Worm (Caenorhabditis elegans): ENCODE results near the gene T27E9.2.

The T27E9.2 gene

ce11 chrIII:13423414-13423813, 39.0 kb downstream of the T27E9.2 start, which contains the start of gene exo-1 (continued):
- TF ChIP-seq aha-1 (tag; optimal IDR thresholded peaks at IDR 0.05) (no peak), jun-1 (tag; optimal IDR thresholded peaks at IDR 0.05) (no peak), ets-5 (GFP tag; IDR thresholded peaks at IDR 0.05) (no peak), dsc-1 (tag; optimal IDR thresholded peaks at IDR 0.05) (no peak), nhr-12 (tag; optimal IDR thresholded peaks at IDR 0.05) (no peak), ceh-82 (tag; optimal IDR thresholded peaks at IDR 0.05) (peak in 1 of 3 experiments; percentile 37), nhr-77 (tag; optimal IDR thresholded peaks at IDR 0.05) (peak; percentile 65), mep-1 (tag; optimal IDR thresholded peaks at IDR 0.05) (peak; percentile 10), tlp-1 (tag; optimal IDR thresholded peaks at IDR 0.05) (no peak), zag-1 (tag; optimal IDR thresholded peaks at IDR 0.05) (no peak), nhr-19 (GFP tag; conservative IDR thresholded peaks at IDR 0.05) (no peak), ama-1 (optimal IDR thresholded peaks at IDR 0.05) (no peak), nhr-47 (tag; optimal IDR thresholded peaks at IDR 0.05) (peak; percentile 49), zip-4 (GFP tag; optimal IDR thresholded peaks at IDR 0.05) (no peak), sup-37 (GFP tag; optimal IDR thresholded peaks at IDR 0.05) (no peak), ceh-63 (GFP tag; optimal IDR thresholded peaks at IDR 0.05) (no peak), dpl-1 (GFP tag; optimal IDR thresholded peaks at IDR 0.05) (peak; percentile 86 to 91 (median 90)), aly-2 (tag; optimal IDR thresholded peaks at IDR 0.05) (no peak), ztf-4 (tag; optimal IDR thresholded peaks at IDR 0.05) (no peak), tbx-2 (tag; optimal IDR thresholded peaks at IDR 0.05) (peak; percentile 2), nhr-28 (tag; optimal IDR thresholded peaks at IDR 0.05) (no peak), pqm-1 (tag; optimal IDR thresholded peaks at IDR 0.05) (no peak), sox-4 (tag; optimal IDR thresholded peaks at IDR 0.05) (no peak), egl-13 (tag; optimal IDR thresholded peaks at IDR 0.05) (no peak), snu-23 (GFP tag; optimal IDR thresholded peaks at IDR 0.05) (peak; percentile 63), lin-35 (GFP tag; optimal IDR thresholded peaks at IDR 0.05) (peak; percentile 83 to 98), mdl-1 (tag; optimal IDR thresholded peaks at IDR 0.05) (peak in 1 of 2 experiments; percentile 18), ceh-88 (GFP tag; IDR thresholded peaks at IDR 0.05) (no peak), fkh-10 (GFP tag; optimal IDR thresholded peaks at IDR 0.05) (no peak), ztf-11 (tag; optimal IDR thresholded peaks at IDR 0.05) (peak in 1 of 2 experiments; percentile 35), snpc-4 (tag; optimal IDR thresholded peaks at IDR 0.05) (no peak), fkh-8 (tag; optimal IDR thresholded peaks at IDR 0.05) (peak; percentile 7), lir-3 (tag; optimal IDR thresholded peaks at IDR 0.05; ENCODE audit: poor library complexity) (peak; percentile 50), hlh-4 (tag; optimal IDR thresholded peaks at IDR 0.05) (no peak), grh-1 (GFP tag; IDR thresholded peaks at IDR 0.05) (no peak), egl-27 (tag; optimal IDR thresholded peaks at IDR 0.05) (no peak), nhr-85 (tag) (peak; percentile 71), pax-3 (tag; optimal IDR thresholded peaks at IDR 0.05) (peak; percentile 2), nhr-11 (tag; optimal IDR thresholded peaks at IDR 0.05) (no peak), mab-9 (GFP tag; IDR thresholded peaks at IDR 0.05) (no peak), unc-130 (tag; optimal IDR thresholded peaks at IDR 0.05) (peak; percentile 77), lsy-2 (tag; optimal IDR thresholded peaks at IDR 0.05) (peak; percentile 40 to 89), blmp-1 (tag; optimal IDR thresholded peaks at IDR 0.05) (peak; percentile 82), efl-1 (optimal IDR thresholded peaks at IDR 0.05) (peak; percentile 67 to 92), efl-1 (GFP tag; optimal IDR thresholded peaks at IDR 0.05 in 1 of 2) (peak; percentile 87 to 99), C04F5.9 (tag; optimal IDR thresholded peaks at IDR 0.05) (no peak), ces-1 (GFP tag; optimal IDR thresholded peaks at IDR 0.05) (no peak), lin-39 (tag; optimal IDR thresholded peaks at IDR 0.05) (no peak), unc-86 (tag; optimal IDR thresholded peaks at IDR 0.05) (no peak), unc-98 (GFP tag; IDR thresholded peaks at IDR 0.05) (no peak), lin-15B (tag; optimal IDR thresholded peaks at IDR 0.05) (peak; percentile 53), C16A3.4 (tag; optimal IDR thresholded peaks at IDR 0.05) (peak; percentile 95), ceh-8 (GFP tag; optimal IDR thresholded peaks at IDR 0.05) (no peak)
